Fruit fly (Drosophila melanogaster): ENCODE data around the gene CG6870.

DNA sequence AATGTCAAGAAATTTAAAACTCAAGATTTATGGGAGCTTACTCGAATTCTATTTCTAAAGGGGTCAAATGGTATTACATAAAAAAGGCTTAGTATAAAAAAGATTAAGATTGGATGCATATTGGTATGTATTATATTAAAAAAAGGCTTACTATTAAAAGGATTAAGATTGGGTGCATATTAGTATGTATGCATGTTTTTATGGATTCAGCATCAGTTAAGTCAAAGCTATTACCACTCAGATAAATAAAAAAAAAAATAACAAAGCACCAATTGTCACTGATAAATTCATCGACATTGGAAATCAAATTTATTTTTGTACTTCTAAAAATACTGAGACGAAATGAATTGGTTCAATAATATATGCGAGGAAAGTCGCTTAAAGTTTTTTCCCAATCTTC, 35.5 kb upstream of the CG6870 start, which contains the start of gene CG43054:
- TF ChIP-seq fd85E (GFP tag; optimal IDR thresholded peaks at IDR 0.05): no peak
- TF ChIP-seq CG10631 (GFP tag; optimal IDR thresholded peaks at IDR 0.05): no peak
- TF ChIP-seq Hr4 (GFP tag; optimal IDR thresholded peaks at IDR 0.05): no peak
- no peak for TF ChIP-seq Smox (GFP tag; optimal IDR thresholded peaks at IDR 0.05)
- no peak for TF ChIP-seq CG11294 (GFP tag; IDR thresholded peaks at IDR 0.05)
- no peak for TF ChIP-seq dsx (GFP tag; optimal IDR thresholded peaks at IDR 0.05; ENCODE audit: poor library complexity, severe bottlenecking)
- TF ChIP-seq cyc (GFP tag; optimal IDR thresholded peaks at IDR 0.05): no peak
- TF ChIP-seq Hr38 (GFP tag; optimal IDR thresholded peaks at IDR 0.05): no peak
- TF ChIP-seq CG9139 (GFP tag; optimal IDR thresholded peaks at IDR 0.05): no peak
- TF ChIP-seq Lpt (GFP tag; optimal IDR thresholded peaks at IDR 0.05): no peak
- no peak for TF ChIP-seq Sox102F (GFP tag; optimal IDR thresholded peaks at IDR 0.05)
- TF ChIP-seq spab (GFP tag; optimal IDR thresholded peaks at IDR 0.05): no peak
- TF ChIP-seq Met (GFP tag; optimal IDR thresholded peaks at IDR 0.05): no peak
- no peak for TF ChIP-seq dac (GFP tag; optimal IDR thresholded peaks at IDR 0.05)
